Worm (Caenorhabditis elegans): ENCODE data around the gene fbxb-52.

DNA sequence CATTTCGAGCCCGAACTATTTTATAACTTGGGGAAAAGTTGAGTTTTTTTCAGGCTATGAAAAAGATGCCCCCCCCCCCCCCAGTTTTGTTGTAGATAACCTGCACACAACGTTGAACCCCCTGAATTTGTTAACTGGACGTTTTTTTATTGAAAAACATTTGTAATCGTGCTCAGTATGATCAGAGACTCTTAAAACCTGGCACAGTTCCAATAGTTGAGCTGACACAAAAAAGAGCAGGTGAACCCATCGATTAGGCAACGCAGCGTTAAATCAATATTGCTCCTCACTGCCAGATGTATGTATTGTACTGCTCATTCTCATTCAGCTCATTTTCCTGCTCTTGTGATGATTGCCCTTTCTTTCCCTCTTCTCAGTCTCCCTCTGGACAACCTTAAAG is 4.8 kb downstream of the fbxb-52 start, which contains the start of gene K05F6.12:
- TF ChIP-seq fkh-2 (tag; optimal IDR thresholded peaks at IDR 0.05) (no peak), snpc-4 (tag; optimal IDR thresholded peaks at IDR 0.05) (no peak), aly-2 (tag; optimal IDR thresholded peaks at IDR 0.05) (no peak), ztf-4 (tag; optimal IDR thresholded peaks at IDR 0.05) (no peak), ztf-11 (tag; optimal IDR thresholded peaks at IDR 0.05) (no peak), mdl-1 (tag; optimal IDR thresholded peaks at IDR 0.05) (no peak), ZK546.5 (tag; optimal IDR thresholded peaks at IDR 0.05) (no peak), zag-1 (tag; optimal IDR thresholded peaks at IDR 0.05) (no peak), nhr-11 (tag; optimal IDR thresholded peaks at IDR 0.05) (no peak), sea-2 (GFP tag; optimal IDR thresholded peaks at IDR 0.05) (no peak), fos-1 (tag; optimal IDR thresholded peaks at IDR 0.05) (no peak), pqm-1 (tag; optimal IDR thresholded peaks at IDR 0.05) (no peak), nfya-1 (tag; optimal IDR thresholded peaks at IDR 0.05; ENCODE audit: insufficient read depth) (no peak), egl-27 (tag; optimal IDR thresholded peaks at IDR 0.05) (no peak)
